Worm (Caenorhabditis elegans): ENCODE measurements around the gene rga-3.

DNA sequence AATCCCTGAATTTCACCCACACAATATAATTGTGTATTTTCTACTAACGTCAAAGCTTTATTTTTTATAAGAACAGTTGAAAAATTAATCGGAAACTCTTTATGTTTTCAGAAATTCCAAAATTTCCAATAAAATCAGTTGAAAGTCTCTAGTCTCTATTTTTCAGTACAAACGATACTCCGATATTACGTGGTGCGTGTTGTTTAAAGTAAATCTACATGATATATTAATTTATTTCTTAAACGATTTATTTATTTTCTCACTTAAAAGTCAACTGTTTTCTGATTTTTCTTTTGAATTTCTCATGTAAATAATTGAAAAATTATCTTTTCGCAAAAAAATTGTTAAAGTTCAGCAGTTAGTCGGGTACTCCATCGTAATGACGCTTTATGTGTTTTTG, 5.5 kb upstream of the rga-3 start:
- TF ChIP-seq lin-15B (tag; optimal IDR thresholded peaks at IDR 0.05) (no peak), efl-1 (optimal IDR thresholded peaks at IDR 0.05) (peak in 1 of 2 experiments; percentile 9), efl-1 (GFP tag; optimal IDR thresholded peaks at IDR 0.05 in 1 of 2) (peak; percentile 18 to 72), lin-35 (GFP tag; optimal IDR thresholded peaks at IDR 0.05) (no peak), elt-2 (tag; optimal IDR thresholded peaks at IDR 0.05) (no peak)

Data from whole organism, L1 larva.